Fruit fly (Drosophila melanogaster) whole organism, embryonic: Measurements from ENCODE around the gene CG10702.

ENCODE experiments used
- Awh ChIP-seq: fragments of 200-800 bp; sonication (Bioruptor generic); IDR thresholded peaks from 2 replicates; pipeline ENCODE4, ENCODE4 v1.3.6; 2022; ENCODE audit warnings: missing biosample characterization, missing genetic modification characterization
- Bgb ChIP-seq: fragments of 200-800 bp; sonication (Bioruptor generic); IDR thresholded peaks from 2 replicates; pipeline ENCODE4 v1.3.6; 2022; ENCODE audit warnings: missing biosample characterization, missing genetic modification characterization; ENCODE audit not compliant: partially characterized antibody
- BtbVII ChIP-seq: fragments of 200-800 bp; sonication (Bioruptor generic); optimal IDR thresholded peaks from 3 replicates; lab custom pipeline; 2017; ENCODE audit warnings: missing biosample characterization, mild to moderate bottlenecking, missing genetic modification characterization
- CG10267 ChIP-seq: fragments of 200-800 bp; sonication (Bioruptor generic); optimal IDR thresholded peaks from 2 replicates; lab custom pipeline; 2018; ENCODE audit warnings: missing biosample characterization, mild to moderate bottlenecking, missing genetic modification characterization, moderate library complexity
- CG12391 ChIP-seq: fragments of 200-800 bp; sonication (Bioruptor generic); optimal IDR thresholded peaks from 3 replicates; lab custom pipeline; 2018; ENCODE audit warnings: missing biosample characterization, mild to moderate bottlenecking, missing genetic modification characterization, moderate library complexity
- CG15514 ChIP-seq: fragments of 200-800 bp; sonication (Bioruptor generic); optimal IDR thresholded peaks from 3 replicates; lab custom pipeline; 2017; ENCODE audit warnings: missing biosample characterization, missing genetic modification characterization, mild to moderate bottlenecking, moderate library complexity, missing genetic modification reagents
- CG2116 ChIP-seq: fragments of 200-800 bp; sonication (Bioruptor generic); optimal IDR thresholded peaks from 3 replicates; lab custom pipeline; 2018; ENCODE audit warnings: missing biosample characterization, mild to moderate bottlenecking, missing genetic modification characterization
- CG30403 ChIP-seq: fragments of 200-800 bp; sonication (Bioruptor generic); optimal IDR thresholded peaks from 3 replicates; lab custom pipeline; 2016; ENCODE audit warnings: missing biosample characterization, missing genetic modification characterization
- CG30431 ChIP-seq: fragments of 200-800 bp; sonication (Bioruptor generic); optimal IDR thresholded peaks from 2 replicates; lab custom pipeline; 2017; ENCODE audit warnings: missing biosample characterization, missing genetic modification characterization
- CG32532 ChIP-seq: fragments of 200-800 bp; sonication (Bioruptor generic); IDR thresholded peaks from 2 replicates; pipeline ENCODE4 v1.3.6; 2022; ENCODE audit warnings: missing biosample characterization, missing genetic modification characterization
- CG32767 ChIP-seq: fragments of 200-800 bp; sonication (Bioruptor generic); IDR thresholded peaks from 2 replicates; pipeline ENCODE4 v1.3.6; 2022; ENCODE audit warnings: missing biosample characterization, missing genetic modification characterization
- CG34422 ChIP-seq: fragments of 200-800 bp; sonication (Bioruptor generic); IDR thresholded peaks from 3 replicates; pipeline ENCODE4 v1.3.6; 2022; ENCODE audit warnings: missing biosample characterization, missing genetic modification characterization
- CG4617 ChIP-seq: fragments of 200-800 bp; sonication (Bioruptor generic); optimal IDR thresholded peaks from 3 replicates; lab custom pipeline; 2016; ENCODE audit warnings: missing biosample characterization, missing genetic modification characterization, borderline replicate concordance
- CG6683 ChIP-seq: fragments of 200-800 bp; sonication (Bioruptor generic); optimal IDR thresholded peaks from 2 replicates; lab custom pipeline; 2017; ENCODE audit warnings: missing biosample characterization, mild to moderate bottlenecking, missing genetic modification characterization, missing genetic modification reagents
- CG6854 ChIP-seq: fragments of 200-800 bp; sonication (Bioruptor generic); optimal IDR thresholded peaks from 3 replicates; lab custom pipeline; 2017; ENCODE audit warnings: missing biosample characterization, mild to moderate bottlenecking, missing genetic modification characterization
- CG7271 ChIP-seq: fragments of 200-800 bp; sonication (Bioruptor generic); optimal IDR thresholded peaks from 2 replicates; lab custom pipeline; 2018; ENCODE audit warnings: missing biosample characterization, mild to moderate bottlenecking, missing genetic modification characterization, moderate library complexity
- CG7987 ChIP-seq: fragments of 200-800 bp; sonication (Bioruptor generic); optimal IDR thresholded peaks from 2 replicates; lab custom pipeline; 2018; ENCODE audit warnings: missing biosample characterization, mild to moderate bottlenecking, missing genetic modification characterization, moderate library complexity
- CG9215 ChIP-seq: fragments of 200-800 bp; sonication (Bioruptor generic); IDR thresholded peaks from 2 replicates; pipeline ENCODE4 v1.3.6; 2022; ENCODE audit warnings: missing biosample characterization, missing genetic modification characterization
- CHES-1-like ChIP-seq: fragments of 200-800 bp; sonication (Bioruptor generic); optimal IDR thresholded peaks from 2 replicates; lab custom pipeline; 2016; ENCODE audit warnings: missing biosample characterization, missing genetic modification characterization
- Dref ChIP-seq: fragments of 200-800 bp; sonication (Bioruptor generic); IDR thresholded peaks from 2 replicates; pipeline ENCODE4 v1.3.6; 2022; ENCODE audit warnings: missing biosample characterization, missing genetic modification characterization
- Gsc ChIP-seq: fragments of 200-800 bp; sonication (Bioruptor generic); IDR thresholded peaks from 2 replicates; pipeline ENCODE4 v1.3.6; 2022; ENCODE audit warnings: missing biosample characterization, missing genetic modification characterization
- Hr39 ChIP-seq: fragments of >200 bp; optimal IDR thresholded peaks from 2 replicates; lab custom pipeline; 2017
- Jarid2 ChIP-seq: fragments of 200-800 bp; sonication (Bioruptor generic); optimal IDR thresholded peaks from 3 replicates; lab custom pipeline; 2017; ENCODE audit warnings: mild to moderate bottlenecking, missing biosample characterization, missing genetic modification reagents, missing genetic modification characterization
- Lpt ChIP-seq: fragments of >200 bp; optimal IDR thresholded peaks from 2 replicates; lab custom pipeline; 2018; ENCODE audit warnings: missing biosample characterization, missing genetic modification characterization
- Nf-YB ChIP-seq: fragments of 200-800 bp; sonication (Bioruptor generic); optimal IDR thresholded peaks from 3 replicates; lab custom pipeline; 2019; ENCODE audit warnings: missing biosample characterization, mild to moderate bottlenecking, missing genetic modification characterization, moderate library complexity
- Six4 ChIP-seq: fragments of 200-800 bp; sonication (Bioruptor generic); optimal IDR thresholded peaks from 2 replicates; lab custom pipeline; 2016; ENCODE audit warnings: missing biosample characterization, missing genetic modification characterization
- Sox100B ChIP-seq: fragments of 200-800 bp; sonication (Bioruptor generic); optimal IDR thresholded peaks from 3 replicates; lab custom pipeline; 2018; ENCODE audit warnings: missing biosample characterization, mild to moderate bottlenecking, missing genetic modification characterization
- Vsx1 ChIP-seq: fragments of 200-800 bp; sonication (Bioruptor generic); optimal IDR thresholded peaks from 2 replicates; lab custom pipeline; 2017; ENCODE audit warnings: missing biosample characterization, mild to moderate bottlenecking, missing genetic modification characterization, missing genetic modification reagents
- amos ChIP-seq: fragments of 200-800 bp; sonication (Bioruptor generic); IDR thresholded peaks from 2 replicates; pipeline ENCODE4 v1.3.6; 2022; ENCODE audit warnings: missing biosample characterization, missing genetic modification characterization; ENCODE audit not compliant: partially characterized antibody
- ash1 ChIP-seq: fragments of 200-800 bp; sonication (Bioruptor generic); optimal IDR thresholded peaks from 2 replicates; lab custom pipeline; 2018; ENCODE audit warnings: missing biosample characterization, mild to moderate bottlenecking, missing genetic modification characterization
- caup ChIP-seq: fragments of 200-800 bp; sonication (Bioruptor generic); optimal IDR thresholded peaks from 3 replicates; lab custom pipeline; 2017; ENCODE audit warnings: missing biosample characterization, mild to moderate bottlenecking, missing genetic modification characterization, moderate library complexity; ENCODE audit not compliant: severe bottlenecking
- corto ChIP-seq: fragments of 200-800 bp; sonication (Bioruptor generic); optimal IDR thresholded peaks from 2 replicates; lab custom pipeline; 2016; ENCODE audit warnings: missing biosample characterization, mild to moderate bottlenecking, missing genetic modification characterization, moderate library complexity
- croc ChIP-seq: fragments of 200-800 bp; sonication (Bioruptor generic); conservative IDR thresholded peaks from 3 replicates; pipeline ENCODE4 v1.3.6; 2022; ENCODE audit warnings: missing biosample characterization, missing genetic modification characterization
- dpn ChIP-seq, 2 experiments: fragments of 200-800 bp; sonication (Bioruptor generic); optimal IDR thresholded peaks; 3 replicates each; lab custom pipeline; 2016; ENCODE audit warnings: missing biosample characterization in 2 of 2, missing genetic modification characterization in 2 of 2
- ewg ChIP-seq: fragments of 200-800 bp; sonication (Bioruptor generic); optimal IDR thresholded peaks from 3 replicates; lab custom pipeline; 2017; ENCODE audit warnings: mild to moderate bottlenecking, missing biosample characterization, missing genetic modification reagents, missing genetic modification characterization
- ftz-f1 ChIP-seq: fragments of 200-800 bp; sonication (Bioruptor generic); optimal IDR thresholded peaks from 2 replicates; lab custom pipeline; 2016; ENCODE audit warnings: missing biosample characterization, missing genetic modification characterization
- gsb-n ChIP-seq: fragments of 200-800 bp; sonication (Bioruptor generic); optimal IDR thresholded peaks from 3 replicates; lab custom pipeline; 2018; ENCODE audit warnings: missing biosample characterization, mild to moderate bottlenecking, missing genetic modification characterization
- lola ChIP-seq, 3 experiments: fragments of >200 bp in 2 of 3; fragments of 200-800 bp in 1 of 3; sonication (Bioruptor generic) in 1 of 3; optimal IDR thresholded peaks; 2 replicates each; lab custom pipeline; 2017 to 2019; ENCODE audit warnings: missing biosample characterization in 3 of 3, missing genetic modification characterization in 3 of 3, mild to moderate bottlenecking in 1 of 3, moderate library complexity in 1 of 3
- pb ChIP-seq: fragments of 200-800 bp; sonication (Bioruptor generic); optimal IDR thresholded peaks from 3 replicates; lab custom pipeline; 2016; ENCODE audit warnings: missing biosample characterization, missing genetic modification characterization
- pros ChIP-seq: fragments of 200-800 bp; sonication (Bioruptor generic); optimal IDR thresholded peaks from 3 replicates; lab custom pipeline; 2019; ENCODE audit warnings: missing biosample characterization, mild to moderate bottlenecking, missing genetic modification characterization, moderate library complexity
- pzg ChIP-seq: fragments of 200-800 bp; sonication (Bioruptor generic); optimal IDR thresholded peaks from 3 replicates; lab custom pipeline; 2018; ENCODE audit warnings: missing biosample characterization, mild to moderate bottlenecking, missing genetic modification characterization, moderate library complexity
- sim ChIP-seq: fragments of 200-800 bp; sonication (Bioruptor generic); IDR thresholded peaks from 2 replicates; pipeline ENCODE4 v1.3.6; 2022; ENCODE audit warnings: missing biosample characterization, missing genetic modification characterization
- so ChIP-seq: fragments of 200-800 bp; sonication (Bioruptor generic); IDR thresholded peaks from 3 replicates; pipeline ENCODE4 v1.3.6; 2022; ENCODE audit warnings: missing biosample characterization, missing genetic modification characterization
- stc ChIP-seq: fragments of 200-800 bp; sonication (Bioruptor generic); IDR thresholded peaks from 2 replicates; pipeline ENCODE4 v1.3.6; 2022; ENCODE audit warnings: missing biosample characterization, missing genetic modification characterization
- ttk ChIP-seq: fragments of 200-800 bp; sonication (Bioruptor generic); IDR thresholded peaks from 2 replicates; pipeline ENCODE4 v2.1.2; 2022; ENCODE audit warnings: missing biosample characterization, missing genetic modification characterization
- tup ChIP-seq: fragments of 200-800 bp; sonication (Bioruptor generic); optimal IDR thresholded peaks from 2 replicates; lab custom pipeline; 2016; ENCODE audit warnings: missing biosample characterization, mild to moderate bottlenecking, missing genetic modification characterization, moderate library complexity
- tx ChIP-seq: fragments of 200-800 bp; sonication (Bioruptor generic); optimal IDR thresholded peaks from 2 replicates; lab custom pipeline; 2016; ENCODE audit warnings: missing biosample characterization, missing genetic modification characterization
- wek ChIP-seq: fragments of 200-800 bp; sonication (Bioruptor generic); optimal IDR thresholded peaks from 3 replicates; lab custom pipeline; 2018; ENCODE audit warnings: missing biosample characterization, mild to moderate bottlenecking, missing genetic modification characterization, moderate library complexity

Gene CG10702

DNA sequence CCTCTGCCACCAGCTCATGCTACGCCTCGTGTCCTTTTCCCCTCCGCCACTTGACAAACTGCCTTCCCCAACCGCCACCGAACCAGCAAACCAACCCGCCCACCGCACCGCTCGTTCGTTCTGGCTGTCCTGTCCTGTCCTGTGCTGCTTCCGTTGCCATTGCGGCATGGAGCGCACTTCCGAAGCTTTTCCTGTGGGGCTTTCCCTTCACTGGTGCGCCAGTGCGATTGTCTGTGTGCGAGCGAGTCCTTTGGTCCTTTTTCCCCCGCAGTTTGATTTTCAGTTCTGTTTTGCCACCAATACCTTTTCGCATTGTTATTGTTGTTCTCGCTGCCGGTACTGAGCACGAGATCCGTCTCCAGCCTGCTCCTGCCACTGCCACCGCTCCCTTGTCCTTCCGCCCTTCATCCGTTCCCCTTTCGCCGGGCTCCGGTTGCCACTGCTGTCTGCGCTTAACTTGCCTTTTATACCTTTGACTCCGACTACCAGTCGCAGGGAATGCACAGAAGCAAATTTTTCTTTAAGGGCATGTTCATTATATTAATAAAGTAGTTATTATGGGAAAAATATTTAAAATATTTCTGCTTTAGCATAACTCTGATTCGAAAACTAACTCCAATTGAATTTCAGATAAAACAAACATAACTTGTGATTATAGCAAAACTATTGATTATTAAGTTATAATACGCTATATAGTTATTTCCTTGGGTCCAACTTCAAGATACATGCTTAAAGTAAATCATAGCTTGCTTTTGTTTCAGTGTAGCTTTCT lies 45.5 kb downstream of the CG10702 start (continued):
- TF ChIP-seq Sox100B (peak; percentile 78), Jarid2 (GFP tag; lab: Kevin White, UChicago) (peak; percentile 36), pros (GFP tag; lab: Kevin White, UChicago) (no peak), Lpt (GFP tag; lab: Kevin White, UChicago) (no peak), CG32767 (GFP tag; lab: Robert Waterston, UW) (no peak), ash1 (GFP tag; lab: Kevin White, UChicago) (no peak), so (GFP tag; lab: Robert Waterston, UW) (peak; percentile 60; the same call in 1 of the 3 replicates), CG12391 (peak; percentile 72), CG6854 (GFP tag; lab: Kevin White, UChicago) (peak; percentile 53), CG2116 (GFP tag; lab: Kevin White, UChicago) (no peak), Six4 (GFP tag; lab: Kevin White, UChicago) (no peak), dpn (GFP tag; optimal IDR thresholded peaks at IDR 0.05; lab: Kevin White, UChicago) (peak; percentile 27 to 43), tx (GFP tag; lab: Kevin White, UChicago) (no peak), gsb-n (tag; lab: Kevin White, UChicago) (no peak), stc (GFP tag; lab: Robert Waterston, UW) (peak; percentile 41; the same call in 1 of the 2 replicates), CG15514 (peak; percentile 53), CG7271 (tag; lab: Kevin White, UChicago) (no peak), CG32532 (GFP tag; lab: Robert Waterston, UW) (peak; percentile 31; the same call in 1 of the 2 replicates), Gsc (GFP tag; lab: Robert Waterston, UW) (no peak), sim (GFP tag; lab: Robert Waterston, UW) (no peak), Nf-YB (peak; percentile 57), CG34422 (no peak), CG7987 (GFP tag; lab: Kevin White, UChicago) (peak; percentile 10), CG10267 (peak; percentile 63), pb (GFP tag; lab: Kevin White, UChicago) (no peak), Awh (GFP tag; lab: Robert Waterston, UW) (no peak), croc (GFP tag; lab: Robert Waterston, UW) (no peak; the same call in 2 of the 3 replicates), CG6683 (GFP tag; lab: Kevin White, UChicago) (peak; percentile 69), lola (GFP tag; optimal IDR thresholded peaks at IDR 0.05; lab: Kevin White, UChicago) (peak in 1 of 3 experiments; percentile 33), wek (GFP tag; lab: Kevin White, UChicago) (no peak), Hr39 (lab: Kevin White, UChicago) (no peak), Dref (GFP tag; lab: Robert Waterston, UW) (no peak), tup (GFP tag; lab: Kevin White, UChicago) (no peak), amos (GFP tag; lab: Robert Waterston, UW) (no peak), ewg (GFP tag; lab: Kevin White, UChicago) (peak; percentile 38), ftz-f1 (GFP tag; lab: Kevin White, UChicago) (no peak), pzg (no peak), BtbVII (GFP tag; lab: Kevin White, UChicago) (peak; percentile 76), CHES-1-like (GFP tag; lab: Kevin White, UChicago) (no peak), CG9215 (GFP tag; lab: Robert Waterston, UW) (peak; percentile 46; the same call in 1 of the 2 replicates), corto (GFP tag; lab: Kevin White, UChicago) (no peak), CG4617 (no peak), CG30431 (no peak), ttk (GFP tag; lab: Robert Waterston, UW) (peak; percentile 49; the same call in 1 of the 2 replicates), Bgb (GFP tag; lab: Robert Waterston, UW) (no peak; the same call in 1 of the 2 replicates), Vsx1 (peak; percentile 37), caup (peak; percentile 69), CG30403 (peak; percentile 80)
